Worm (Caenorhabditis elegans) whole organism, late embryonic: Measurements from ENCODE around the gene fbxa-27.

ENCODE experiments used
- F13H6.1 ChIP-seq: sonication (generic microtip); optimal IDR thresholded peaks from 2 replicates; lab custom pipeline; 2016; ENCODE audit warnings: missing genetic modification characterization, missing compliant biosample characterization
- che-1 ChIP-seq: sonication (generic microtip); optimal IDR thresholded peaks from 2 replicates; lab custom pipeline; 2016; ENCODE audit warnings: mild to moderate bottlenecking, missing genetic modification characterization, missing compliant biosample characterization
- elt-2 ChIP-seq: sonication (generic microtip); optimal IDR thresholded peaks from 2 replicates; lab custom pipeline; 2016; ENCODE audit warnings: missing genetic modification reagents, missing genetic modification characterization, missing compliant biosample characterization
- pag-3 ChIP-seq: sonication (generic microtip); optimal IDR thresholded peaks from 2 replicates; lab custom pipeline; 2016; ENCODE audit warnings: missing compliant biosample characterization, missing genetic modification characterization, borderline replicate concordance
- pha-4 ChIP-seq: fragments of 150-350 bp; optimal IDR thresholded peaks from 2 replicates; lab custom pipeline; 2018; ENCODE audit warnings: missing biosample characterization, missing genetic modification reagents, missing genetic modification characterization
- sox-4 ChIP-seq: sonication (generic microtip); optimal IDR thresholded peaks from 2 replicates; lab custom pipeline; 2017; ENCODE audit warnings: mild to moderate bottlenecking, missing genetic modification characterization, inconsistent platforms, missing compliant biosample characterization
- tbx-7 ChIP-seq: sonication (generic microtip); optimal IDR thresholded peaks from 2 replicates; lab custom pipeline; 2016; ENCODE audit warnings: missing genotype, missing genetic modification characterization, missing compliant biosample characterization

- no peak for TF ChIP-seq elt-2
- TF ChIP-seq che-1 (tag; lab: Kevin White, UChicago) = no peak
- no peak for TF ChIP-seq tbx-7 (tag; lab: Kevin White, UChicago)
- no peak for TF ChIP-seq pha-4 (tag; lab: Kevin White, UChicago)
- TF ChIP-seq pag-3 = no peak
- no peak for TF ChIP-seq F13H6.1 (tag; lab: Kevin White, UChicago)
- no peak for TF ChIP-seq sox-4 (tag; lab: Kevin White, UChicago)
Observed at ce11 chrIII:1384694-1385093, 41.9 kb downstream of the fbxa-27 start.
